Fruit fly (Drosophila melanogaster) ovary, adult (tissue): Measurements from ENCODE around the gene CG10646.

Experiments
- CG17801 ChIP-seq: fragments of 200-800 bp; optimal IDR thresholded peaks from 2 replicates; lab custom pipeline; 2019; ENCODE audit warnings: missing biosample characterization, mild to moderate bottlenecking, missing genetic modification characterization, moderate library complexity; ENCODE audit not compliant: partially characterized antibody

The CG10646 gene

dm6 chr3L:12515691-12516455, 12.2 kb upstream of the CG10646 start:
- TF ChIP-seq CG17801 (GFP tag; lab: Kevin White, UChicago): peak; percentile 72

dm6 chr3L:12514762-12515215, 11.1 kb upstream of the CG10646 start, which contains the start of the genes sti and tral:
TSS of gene sti (minus strand) at chr3L:12514815.
TSS of gene tral (plus strand) at chr3L:12515059.
- peak; percentile 82 for TF ChIP-seq CG17801 (GFP tag; lab: Kevin White, UChicago)

dm6 chr3L:12507571-12507970, 3.9 kb upstream of the CG10646 start, which contains the start of gene CG10654:
TSS of gene CG10654 (minus strand) at chr3L:12507840.
- TF ChIP-seq CG17801 (GFP tag; lab: Kevin White, UChicago): no peak

- no peak for TF ChIP-seq CG17801 (GFP tag; lab: Kevin White, UChicago)
Measured at dm6 chr3L:12506963-12507552, 3.4 kb upstream of the CG10646 start.

- no peak for TF ChIP-seq CG17801 (GFP tag; lab: Kevin White, UChicago)
Measured at dm6 chr3L:12505990-12506389, 2.3 kb upstream of the CG10646 start.

- peak; percentile 80 for TF ChIP-seq CG17801 (GFP tag; lab: Kevin White, UChicago)
Measured at dm6 chr3L:12501249-12501648, 2.4 kb downstream of the CG10646 start, which contains the start of the genes CG10638 and CG10681. TSS of gene CG10638 (minus strand) at chr3L:12501311. TSS of gene CG10681 (plus strand) at chr3L:12501513.

dm6 chr3L:12496428-12497344, 7.0 kb downstream of the CG10646 start, which contains the start of gene CG10657:
TSS of gene CG10657 (minus strand) at chr3L:12497216.
- TF ChIP-seq CG17801 (GFP tag; lab: Kevin White, UChicago): no peak

- TF ChIP-seq CG17801 (GFP tag; lab: Kevin White, UChicago): no peak
Measured at dm6 chr3L:12495312-12495725, 8.4 kb downstream of the CG10646 start.

dm6 chr3L:12494273-12494672, 9.4 kb downstream of the CG10646 start:
- no peak for TF ChIP-seq CG17801 (GFP tag; lab: Kevin White, UChicago)

- TF ChIP-seq CG17801 (GFP tag; lab: Kevin White, UChicago): peak; percentile 86
Measured at dm6 chr3L:12490418-12491035, 13.2 kb downstream of the CG10646 start, which contains the start of gene CG10660. TSS of gene CG10660 (minus strand) at chr3L:12490676.

- TF ChIP-seq CG17801 (GFP tag; lab: Kevin White, UChicago): no peak
Measured at dm6 chr3L:12489952-12490351, 13.7 kb downstream of the CG10646 start.

- no peak for TF ChIP-seq CG17801 (GFP tag; lab: Kevin White, UChicago)
Measured at dm6 chr3L:12486175-12486574, 17.5 kb downstream of the CG10646 start.

- no peak for TF ChIP-seq CG17801 (GFP tag; lab: Kevin White, UChicago)
Measured at dm6 chr3L:12484948-12485347, 18.7 kb downstream of the CG10646 start, which contains the start of gene CG10663. TSS of gene CG10663 (minus strand) at chr3L:12485035.

- no peak for TF ChIP-seq CG17801 (GFP tag; lab: Kevin White, UChicago)
Measured at dm6 chr3L:12484464-12484863, 19.2 kb downstream of the CG10646 start.
